Worm (Caenorhabditis elegans) whole organism, mixed stage, embryonic: ENCODE measurements around the gene zhit-2.

ENCODE experiments used
- M03D4.4 ChIP-seq: sonication (generic microtip); optimal IDR thresholded peaks from 2 replicates; lab custom pipeline; 2017; ENCODE audit warnings: mild to moderate bottlenecking, missing genetic modification characterization, missing compliant biosample characterization
- bed-3 ChIP-seq: fragments of 200-800 bp; sonication (Bioruptor generic); optimal IDR thresholded peaks from 3 replicates; lab custom pipeline; 2018; ENCODE audit warnings: mild to moderate bottlenecking, missing genetic modification characterization, moderate library complexity, missing compliant biosample characterization
- blmp-1 ChIP-seq: fragments of 150-350 bp; optimal IDR thresholded peaks from 2 replicates; lab custom pipeline; 2014; ENCODE audit warnings: missing biosample characterization, missing genetic modification characterization
- ceh-39 ChIP-seq: fragments of 150-350 bp; optimal IDR thresholded peaks from 2 replicates; lab custom pipeline; 2014; ENCODE audit warnings: missing biosample characterization, missing genetic modification characterization
- ceh-43 ChIP-seq: fragments of 200-800 bp; sonication (Bioruptor generic); optimal IDR thresholded peaks from 2 replicates; lab custom pipeline; 2018; ENCODE audit warnings: mild to moderate bottlenecking, missing genetic modification characterization, moderate library complexity, missing compliant biosample characterization
- ceh-83 ChIP-seq: fragments of 200-800 bp; sonication (Bioruptor generic); optimal IDR thresholded peaks from 2 replicates; lab custom pipeline; 2018; ENCODE audit warnings: mild to moderate bottlenecking, missing genetic modification characterization, missing compliant biosample characterization
- ces-1 ChIP-seq: fragments of 150-350 bp; optimal IDR thresholded peaks from 2 replicates; lab custom pipeline; 2014; ENCODE audit warnings: missing biosample characterization, missing genetic modification reagents, missing genetic modification characterization
- cnd-1 ChIP-seq: fragments of 200-800 bp; sonication (Bioruptor generic); optimal IDR thresholded peaks from 2 replicates; lab custom pipeline; 2018; ENCODE audit warnings: mild to moderate bottlenecking, missing genetic modification characterization, missing compliant biosample characterization
- drap-1 ChIP-seq: fragments of 200-800 bp; sonication (Bioruptor generic); optimal IDR thresholded peaks from 3 replicates; lab custom pipeline; 2018; ENCODE audit warnings: mild to moderate bottlenecking, missing genetic modification characterization, missing compliant biosample characterization
- elt-1 ChIP-seq: sonication (generic microtip); optimal IDR thresholded peaks from 2 replicates; lab custom pipeline; 2017; ENCODE audit warnings: missing genetic modification characterization, mild to moderate bottlenecking, missing compliant biosample characterization, antibody characterized with exemption, moderate library complexity, borderline replicate concordance; ENCODE audit not compliant: insufficient read depth
- flh-1 ChIP-seq: fragments of 200-800 bp; sonication (Bioruptor generic); optimal IDR thresholded peaks from 2 replicates; lab custom pipeline; 2018; ENCODE audit warnings: mild to moderate bottlenecking, missing genetic modification characterization, moderate library complexity, missing compliant biosample characterization
- ham-2 ChIP-seq: fragments of 200-800 bp; sonication (Bioruptor generic); optimal IDR thresholded peaks from 2 replicates; lab custom pipeline; 2018; ENCODE audit warnings: mild to moderate bottlenecking, missing genetic modification characterization, missing compliant biosample characterization
- hlh-1 ChIP-seq: fragments of 150-350 bp; optimal IDR thresholded peaks from 2 replicates; lab custom pipeline; 2014; ENCODE audit warnings: missing biosample characterization, missing genetic modification reagents, missing genetic modification characterization
- lin-13 ChIP-seq: fragments of 150-350 bp; optimal IDR thresholded peaks from 2 replicates; lab custom pipeline; 2014; ENCODE audit warnings: missing biosample characterization, missing genetic modification characterization
- lin-32 ChIP-seq: fragments of 200-800 bp; sonication (Bioruptor generic); optimal IDR thresholded peaks from 2 replicates; lab custom pipeline; 2018; ENCODE audit warnings: mild to moderate bottlenecking, missing genetic modification characterization, missing compliant biosample characterization
- lsy-2 ChIP-seq: fragments of 150-350 bp; optimal IDR thresholded peaks from 2 replicates; lab custom pipeline; 2014; ENCODE audit warnings: missing biosample characterization, missing genetic modification characterization
- mab-5 ChIP-seq: fragments of 150-350 bp; optimal IDR thresholded peaks from 2 replicates; lab custom pipeline; 2014; ENCODE audit warnings: missing biosample characterization, missing genetic modification characterization
- mep-1 ChIP-seq: fragments of 150-350 bp; optimal IDR thresholded peaks from 2 replicates; lab custom pipeline; 2017; ENCODE audit warnings: missing biosample characterization, missing genetic modification reagents, missing genetic modification characterization, inconsistent platforms
- mls-2 ChIP-seq: sonication (generic microtip); optimal IDR thresholded peaks from 2 replicates; lab custom pipeline; 2016; ENCODE audit warnings: mild to moderate bottlenecking, missing genetic modification characterization, moderate library complexity, missing compliant biosample characterization
- nhr-12 ChIP-seq: fragments of 150-350 bp; optimal IDR thresholded peaks from 2 replicates; lab custom pipeline; 2014; ENCODE audit warnings: missing biosample characterization, missing genetic modification characterization
- nhr-2 ChIP-seq: fragments of 150-350 bp; optimal IDR thresholded peaks from 2 replicates; lab custom pipeline; 2014; ENCODE audit warnings: missing biosample characterization, missing genetic modification characterization
- nhr-237 ChIP-seq: fragments of 150-350 bp; optimal IDR thresholded peaks from 2 replicates; lab custom pipeline; 2014; ENCODE audit warnings: missing biosample characterization, missing genetic modification characterization
- nhr-28 ChIP-seq: fragments of 150-350 bp; optimal IDR thresholded peaks from 2 replicates; lab custom pipeline; 2014; ENCODE audit warnings: missing biosample characterization, missing genetic modification characterization
- pha-4 ChIP-seq: fragments of 150-350 bp; optimal IDR thresholded peaks from 2 replicates; lab custom pipeline; 2018; ENCODE audit warnings: missing biosample characterization, missing genetic modification reagents, missing genetic modification characterization
- sem-2 ChIP-seq: fragments of 200-800 bp; sonication (Bioruptor generic); optimal IDR thresholded peaks from 2 replicates; lab custom pipeline; 2018; ENCODE audit warnings: mild to moderate bottlenecking, missing genetic modification characterization, missing compliant biosample characterization
- snpc-4 ChIP-seq: fragments of 150-350 bp; optimal IDR thresholded peaks from 2 replicates; lab custom pipeline; 2014; ENCODE audit warnings: missing biosample characterization, missing genetic modification characterization
- sptf-1 ChIP-seq: sonication (generic microtip); optimal IDR thresholded peaks from 2 replicates; lab custom pipeline; 2017; ENCODE audit warnings: mild to moderate bottlenecking, missing genetic modification characterization, moderate library complexity, missing compliant biosample characterization
- tbx-8 ChIP-seq: fragments of 200-800 bp; sonication (Bioruptor generic); optimal IDR thresholded peaks from 2 replicates; lab custom pipeline; 2018; ENCODE audit warnings: mild to moderate bottlenecking, missing genetic modification characterization, moderate library complexity, missing compliant biosample characterization
- unc-120 ChIP-seq: sonication (generic microtip); optimal IDR thresholded peaks from 2 replicates; lab custom pipeline; 2017; ENCODE audit warnings: missing genetic modification characterization, missing compliant biosample characterization; ENCODE audit not compliant: poor library complexity, severe bottlenecking
- unc-39 ChIP-seq: fragments of 150-350 bp; optimal IDR thresholded peaks from 2 replicates; lab custom pipeline; 2014; ENCODE audit warnings: missing biosample characterization, missing genetic modification characterization
- unc-62 ChIP-seq: fragments of 150-350 bp; optimal IDR thresholded peaks from 2 replicates; lab custom pipeline; 2014; ENCODE audit warnings: missing biosample characterization, missing genetic modification reagents, missing genetic modification characterization
- zip-8 ChIP-seq: fragments of 150-350 bp; optimal IDR thresholded peaks from 2 replicates; lab custom pipeline; 2014; ENCODE audit warnings: missing biosample characterization, missing genetic modification characterization
- ztf-11 ChIP-seq: fragments of 150-350 bp; optimal IDR thresholded peaks from 2 replicates; lab custom pipeline; 2014; ENCODE audit warnings: missing biosample characterization, missing genetic modification characterization

The zhit-2 gene

ce11 chrIII:4227363-4227762, 16.8 kb downstream of the zhit-2 start:
- TF ChIP-seq ceh-83: no peak
- TF ChIP-seq ces-1 (GFP tag; lab: Kevin White, UChicago): no peak
- no peak for TF ChIP-seq lin-32 (GFP tag; lab: Kevin White, UChicago)

DNA sequence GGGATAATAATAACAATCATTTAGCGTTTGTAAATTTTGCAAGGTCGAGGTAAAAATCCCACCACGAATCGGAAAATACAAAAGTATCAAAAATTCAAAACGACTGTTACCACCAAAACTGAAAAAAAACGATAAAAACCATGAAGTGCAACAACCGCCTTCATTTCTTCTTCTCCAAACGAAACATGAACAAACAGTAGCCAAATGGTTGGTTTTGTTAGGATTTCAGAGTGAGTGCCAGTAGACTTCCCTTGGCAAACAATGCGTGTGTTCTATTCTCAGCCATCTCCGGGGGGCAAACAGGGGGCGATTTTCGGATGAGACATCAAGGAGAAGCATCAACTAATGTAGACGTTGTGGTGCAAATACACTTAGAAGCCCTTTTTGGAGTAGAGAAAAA, 19.5 kb downstream of the zhit-2 start:
- no peak for TF ChIP-seq mls-2 (tag; lab: Kevin White, UChicago)
- no peak for TF ChIP-seq sptf-1 (tag; lab: Kevin White, UChicago)
- TF ChIP-seq bed-3 (GFP tag; lab: Kevin White, UChicago): no peak
- no peak for TF ChIP-seq unc-62
- TF ChIP-seq mep-1 (tag; lab: Kevin White, UChicago): no peak
- TF ChIP-seq ceh-83: no peak
- no peak for TF ChIP-seq sem-2 (GFP tag; lab: Kevin White, UChicago)
- no peak for TF ChIP-seq nhr-28
- TF ChIP-seq flh-1 (GFP tag; lab: Kevin White, UChicago): no peak

- peak; percentile 26 for TF ChIP-seq drap-1
- no peak for TF ChIP-seq nhr-28
- no peak for TF ChIP-seq lin-13 (tag; lab: Kevin White, UChicago)
- no peak for TF ChIP-seq snpc-4
- TF ChIP-seq ztf-11: no peak
- no peak for TF ChIP-seq ceh-43 (GFP tag; lab: Kevin White, UChicago)
- TF ChIP-seq ceh-39 (tag; lab: Kevin White, UChicago): no peak
- TF ChIP-seq mep-1 (tag; lab: Kevin White, UChicago): peak; percentile 87
- TF ChIP-seq mab-5 (tag; lab: Kevin White, UChicago): no peak
- no peak for TF ChIP-seq flh-1 (GFP tag; lab: Kevin White, UChicago)
- TF ChIP-seq tbx-8: peak; percentile 24
- TF ChIP-seq nhr-237: peak; percentile 67
- TF ChIP-seq unc-120 (tag; lab: Kevin White, UChicago): peak; percentile 94
- TF ChIP-seq ces-1 (GFP tag; lab: Kevin White, UChicago): peak; percentile 83
- TF ChIP-seq lsy-2 (tag; lab: Kevin White, UChicago): peak; percentile 42
- no peak for TF ChIP-seq unc-39
- no peak for TF ChIP-seq sem-2 (GFP tag; lab: Kevin White, UChicago)
- TF ChIP-seq mls-2 (tag; lab: Kevin White, UChicago): peak; percentile 61
- TF ChIP-seq hlh-1 (tag; lab: Kevin White, UChicago): peak; percentile 68
- TF ChIP-seq ham-2 (GFP tag; lab: Kevin White, UChicago): peak; percentile 71
- TF ChIP-seq nhr-2: no peak
- TF ChIP-seq sptf-1 (tag; lab: Kevin White, UChicago): peak; percentile 41
- no peak for TF ChIP-seq elt-1 (tag; lab: Kevin White, UChicago)
- no peak for TF ChIP-seq cnd-1 (tag; lab: Kevin White, UChicago)
- no peak for TF ChIP-seq ceh-83
- no peak for TF ChIP-seq bed-3 (GFP tag; lab: Kevin White, UChicago)
- TF ChIP-seq M03D4.4 (tag; lab: Kevin White, UChicago): peak; percentile 19
- peak; percentile 92 for TF ChIP-seq unc-62
- peak; percentile 9 for TF ChIP-seq pha-4 (tag; lab: Kevin White, UChicago)
- no peak for TF ChIP-seq blmp-1 (tag; lab: Kevin White, UChicago)
- no peak for TF ChIP-seq zip-8 (tag; lab: Kevin White, UChicago)
These were observed 20.5 kb downstream of the zhit-2 start for ce11 chrIII:4223668-4224127.

DNA sequence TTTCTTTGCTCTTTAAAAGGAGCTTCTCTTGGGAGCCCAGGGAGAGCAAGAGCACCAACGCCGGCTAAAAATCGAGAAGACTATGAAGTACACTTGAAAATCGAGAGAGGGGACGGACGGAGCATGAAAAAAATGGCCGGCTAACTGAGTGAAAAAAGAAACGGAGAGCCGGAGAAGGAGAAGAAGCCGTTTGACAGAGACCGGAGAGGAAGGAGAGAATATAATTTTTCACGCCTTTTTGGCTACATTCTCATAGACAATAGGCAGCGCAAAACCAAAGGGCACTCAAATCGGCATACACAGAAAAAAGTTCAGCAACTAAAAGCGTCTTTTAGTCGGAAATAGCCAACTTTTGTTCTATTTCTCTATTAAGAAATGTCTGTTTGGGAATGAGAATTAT, 22.7 kb downstream of the zhit-2 start:
- TF ChIP-seq mep-1 (tag; lab: Kevin White, UChicago) (no peak), M03D4.4 (tag; lab: Kevin White, UChicago) (no peak), nhr-12 (tag; lab: Kevin White, UChicago) (no peak), ztf-11 (no peak), ceh-83 (no peak)
- TF ChIP-seq, all 35 proteins: peak for 0

ce11 chrIII:4220864-4221263, 23.3 kb downstream of the zhit-2 start:
- TF ChIP-seq hlh-1 (tag; lab: Kevin White, UChicago) (no peak), drap-1 (no peak), blmp-1 (tag; lab: Kevin White, UChicago) (no peak), ceh-39 (tag; lab: Kevin White, UChicago) (no peak), mep-1 (tag; lab: Kevin White, UChicago) (no peak), pha-4 (tag; lab: Kevin White, UChicago) (no peak), nhr-12 (tag; lab: Kevin White, UChicago) (no peak), ces-1 (GFP tag; lab: Kevin White, UChicago) (no peak), snpc-4 (no peak), zip-8 (tag; lab: Kevin White, UChicago) (no peak)
